Worm (Caenorhabditis elegans): ENCODE data around the gene srh-234.

The srh-234 gene

ce11 chrV:7641718-7642117 lies 9.9 kb downstream of the srh-234 start:
- TF ChIP-seq ceh-43 (GFP tag; optimal IDR thresholded peaks at IDR 0.05) (no peak), flh-1 (GFP tag; optimal IDR thresholded peaks at IDR 0.05) (no peak), M03D4.4 (tag; optimal IDR thresholded peaks at IDR 0.05) (no peak), nhr-2 (tag; optimal IDR thresholded peaks at IDR 0.05) (no peak), ceh-39 (tag; optimal IDR thresholded peaks at IDR 0.05) (no peak), nhr-237 (tag; optimal IDR thresholded peaks at IDR 0.05) (no peak), lsy-2 (tag; optimal IDR thresholded peaks at IDR 0.05) (no peak), ceh-83 (GFP tag; optimal IDR thresholded peaks at IDR 0.05) (no peak), elt-3 (tag; optimal IDR thresholded peaks at IDR 0.05) (no peak), unc-39 (tag; optimal IDR thresholded peaks at IDR 0.05) (no peak), cnd-1 (tag; optimal IDR thresholded peaks at IDR 0.05) (no peak), nhr-12 (tag; optimal IDR thresholded peaks at IDR 0.05) (no peak), unc-120 (tag; optimal IDR thresholded peaks at IDR 0.05; ENCODE audit: poor library complexity, severe bottlenecking) (no peak), mep-1 (tag; optimal IDR thresholded peaks at IDR 0.05) (no peak)

ce11 chrV:7639787-7640186 lies 11.9 kb downstream of the srh-234 start, which contains the start of gene F07C4.10:
Gene F07C4.10 (minus strand): TSS chrV:7639887.
- TF ChIP-seq elt-1 (tag; optimal IDR thresholded peaks at IDR 0.05; ENCODE audit: borderline replicate concordance, insufficient read depth), result no peak
- TF ChIP-seq sptf-1 (tag; optimal IDR thresholded peaks at IDR 0.05), result no peak
- TF ChIP-seq unc-62 (GFP tag; optimal IDR thresholded peaks at IDR 0.05), result no peak
- no peak for TF ChIP-seq elt-3 (tag; optimal IDR thresholded peaks at IDR 0.05)
- no peak for TF ChIP-seq sem-2 (GFP tag; optimal IDR thresholded peaks at IDR 0.05)
- no peak for TF ChIP-seq nhr-2 (tag; optimal IDR thresholded peaks at IDR 0.05)
- no peak for TF ChIP-seq ham-2 (GFP tag; optimal IDR thresholded peaks at IDR 0.05)
- TF ChIP-seq lin-32 (GFP tag; optimal IDR thresholded peaks at IDR 0.05), result no peak
- no peak for TF ChIP-seq zip-8 (tag; optimal IDR thresholded peaks at IDR 0.05)

ce11 chrV:7639356-7639755 lies 12.3 kb downstream of the srh-234 start:
- TF ChIP-seq sptf-1 (tag; optimal IDR thresholded peaks at IDR 0.05) (no peak), ceh-43 (GFP tag; optimal IDR thresholded peaks at IDR 0.05) (no peak), nhr-12 (tag; optimal IDR thresholded peaks at IDR 0.05) (no peak), unc-62 (GFP tag; optimal IDR thresholded peaks at IDR 0.05) (no peak), M03D4.4 (tag; optimal IDR thresholded peaks at IDR 0.05) (no peak), hlh-1 (tag; optimal IDR thresholded peaks at IDR 0.05) (no peak), mls-2 (tag; optimal IDR thresholded peaks at IDR 0.05) (no peak), drap-1 (GFP tag; optimal IDR thresholded peaks at IDR 0.05) (no peak), lsy-2 (tag; optimal IDR thresholded peaks at IDR 0.05) (no peak), blmp-1 (tag; optimal IDR thresholded peaks at IDR 0.05) (no peak), ham-2 (GFP tag; optimal IDR thresholded peaks at IDR 0.05) (no peak), cnd-1 (tag; optimal IDR thresholded peaks at IDR 0.05) (no peak)

ce11 chrV:7637801-7638200 lies 13.9 kb downstream of the srh-234 start, which contains the start of gene clec-45:
Gene clec-45 (plus strand): TSS chrV:7638101.
- TF ChIP-seq nhr-12 (tag; optimal IDR thresholded peaks at IDR 0.05) (no peak), nhr-2 (tag; optimal IDR thresholded peaks at IDR 0.05) (no peak), nhr-237 (tag; optimal IDR thresholded peaks at IDR 0.05) (no peak), sptf-1 (tag; optimal IDR thresholded peaks at IDR 0.05) (no peak), unc-120 (tag; optimal IDR thresholded peaks at IDR 0.05; ENCODE audit: poor library complexity, severe bottlenecking) (no peak), ceh-39 (tag; optimal IDR thresholded peaks at IDR 0.05) (no peak), ham-2 (GFP tag; optimal IDR thresholded peaks at IDR 0.05) (no peak), M03D4.4 (tag; optimal IDR thresholded peaks at IDR 0.05) (no peak), snpc-4 (tag; optimal IDR thresholded peaks at IDR 0.05) (no peak), ces-1 (GFP tag; optimal IDR thresholded peaks at IDR 0.05) (no peak), drap-1 (GFP tag; optimal IDR thresholded peaks at IDR 0.05) (no peak), sem-2 (GFP tag; optimal IDR thresholded peaks at IDR 0.05) (no peak), ceh-43 (GFP tag; optimal IDR thresholded peaks at IDR 0.05) (no peak), mab-5 (tag; optimal IDR thresholded peaks at IDR 0.05) (no peak)

- TF ChIP-seq lin-32 (GFP tag; optimal IDR thresholded peaks at IDR 0.05) (no peak), hlh-1 (tag; optimal IDR thresholded peaks at IDR 0.05) (no peak), ceh-83 (GFP tag; optimal IDR thresholded peaks at IDR 0.05) (no peak), unc-39 (tag; optimal IDR thresholded peaks at IDR 0.05) (no peak), sem-2 (GFP tag; optimal IDR thresholded peaks at IDR 0.05) (no peak), snpc-4 (tag; optimal IDR thresholded peaks at IDR 0.05) (no peak), nhr-237 (tag; optimal IDR thresholded peaks at IDR 0.05) (no peak), cnd-1 (tag; optimal IDR thresholded peaks at IDR 0.05) (no peak), mls-2 (tag; optimal IDR thresholded peaks at IDR 0.05) (no peak), unc-62 (GFP tag; optimal IDR thresholded peaks at IDR 0.05) (no peak), lsy-2 (tag; optimal IDR thresholded peaks at IDR 0.05) (no peak), tbx-8 (GFP tag; optimal IDR thresholded peaks at IDR 0.05) (no peak), ceh-39 (tag; optimal IDR thresholded peaks at IDR 0.05) (no peak), drap-1 (GFP tag; optimal IDR thresholded peaks at IDR 0.05) (no peak), zip-8 (tag; optimal IDR thresholded peaks at IDR 0.05) (no peak), pha-4 (tag; optimal IDR thresholded peaks at IDR 0.05) (no peak), blmp-1 (tag; optimal IDR thresholded peaks at IDR 0.05) (no peak)
These were observed 16.2 kb downstream of the srh-234 start, which contains the start of gene srd-29 for ce11 chrV:7635469-7635868. Gene srd-29 (plus strand): TSS chrV:7635769.
